Worm (Caenorhabditis elegans) whole organism, midembryonic: ENCODE results near the gene F23H12.5.

Experiments
- T22C8.4 ChIP-seq: fragments of 200-800 bp; sonication (Bioruptor generic); IDR thresholded peaks from 2 replicates; pipeline ENCODE4 v1.3.6; 2022; ENCODE audit warnings: missing genetic modification characterization, missing compliant biosample characterization
- klf-2 ChIP-seq: fragments of 200-800 bp; sonication (Bioruptor generic); conservative IDR thresholded peaks from 2 replicates; pipeline ENCODE4 v1.3.6; 2022; ENCODE audit warnings: missing genetic modification reagents, missing genetic modification characterization, missing compliant biosample characterization
- med-1 ChIP-seq: sonication (generic microtip); optimal IDR thresholded peaks from 2 replicates; lab custom pipeline; 2017; ENCODE audit warnings: missing genetic modification characterization, mild to moderate bottlenecking, missing compliant biosample characterization, antibody characterized with exemption, missing genetic modification reagents; ENCODE audit not compliant: insufficient read depth
- ref-1 ChIP-seq: fragments of 200-800 bp; sonication (Bioruptor generic); conservative IDR thresholded peaks from 2 replicates; pipeline ENCODE4 v1.3.6; 2022; ENCODE audit warnings: missing genetic modification reagents, missing genetic modification characterization, missing compliant biosample characterization
- tab-1 ChIP-seq: fragments of 200-800 bp; sonication (Bioruptor generic); IDR thresholded peaks from 2 replicates; pipeline ENCODE4 v1.3.6; 2022; ENCODE audit warnings: missing genetic modification characterization, missing compliant biosample characterization

- TF ChIP-seq klf-2 (GFP tag; lab: Robert Waterston, UW) (no peak), ref-1 (GFP tag; lab: Robert Waterston, UW) (no peak), med-1 (no peak), T22C8.4 (no peak), tab-1 (no peak)
Observed at ce11 chrV:12329173-12329572, 29.3 kb upstream of the F23H12.5 start.
